Worm (Caenorhabditis elegans) whole organism, L2 larva: ENCODE results near the gene shpk-1.

Experiments
- R02D3.7 ChIP-seq: fragments of 150-350 bp; optimal IDR thresholded peaks from 2 replicates; lab custom pipeline; 2014; ENCODE audit warnings: missing biosample characterization, missing genetic modification characterization
- ama-1 ChIP-seq: fragments of 150-350 bp; optimal IDR thresholded peaks from 2 replicates; lab custom pipeline; 2018; ENCODE audit warnings: inconsistent platforms
- elt-1 ChIP-seq: fragments of 150-350 bp; optimal IDR thresholded peaks from 2 replicates; lab custom pipeline; 2014; ENCODE audit warnings: missing biosample characterization, missing genetic modification characterization
- elt-3 ChIP-seq: sonication (generic microtip); optimal IDR thresholded peaks from 2 replicates; lab custom pipeline; 2017; ENCODE audit warnings: missing biosample characterization, missing genetic modification characterization
- lsy-2 ChIP-seq, 2 experiments: fragments of 150-350 bp in 1 of 2; sonication (generic microtip) in 1 of 2; optimal IDR thresholded peaks; 2 replicates each; lab custom pipeline; 2014 to 2017; ENCODE audit warnings: missing biosample characterization in 2 of 2, missing genetic modification characterization in 2 of 2
- mab-5 ChIP-seq: fragments of 150-350 bp; optimal IDR thresholded peaks from 2 replicates; lab custom pipeline; 2014; ENCODE audit warnings: missing biosample characterization, missing genetic modification characterization
- nhr-25 ChIP-seq: fragments of 150-350 bp; sonication (generic microtip); optimal IDR thresholded peaks from 3 replicates; lab custom pipeline; 2014; ENCODE audit warnings: missing biosample characterization, missing genetic modification characterization
- unc-39 ChIP-seq: fragments of 150-350 bp; optimal IDR thresholded peaks from 2 replicates; lab custom pipeline; 2014; ENCODE audit warnings: missing biosample characterization, missing genetic modification characterization
- ztf-11 ChIP-seq: sonication (generic microtip); optimal IDR thresholded peaks from 2 replicates; lab custom pipeline; 2017; ENCODE audit warnings: missing biosample characterization, missing genetic modification characterization

DNA sequence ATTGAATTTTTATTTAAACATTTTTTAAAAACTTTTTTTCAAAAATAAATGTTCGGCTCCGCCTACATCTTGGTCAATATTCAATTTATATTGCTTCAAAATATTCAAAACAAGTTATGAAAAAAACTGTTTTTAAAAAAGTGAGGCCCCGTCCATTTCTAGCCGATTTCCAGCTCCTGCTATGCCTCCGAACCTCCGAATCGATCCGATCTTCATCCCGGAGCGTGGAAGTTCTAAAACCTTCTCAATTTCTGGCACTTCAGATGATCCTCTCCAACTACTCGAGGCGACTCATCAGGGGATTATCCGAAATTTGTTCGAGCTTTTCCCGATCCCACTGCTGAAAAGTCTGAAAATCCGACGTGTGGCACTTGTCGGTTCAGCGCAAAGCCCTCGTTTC lies 6.4 kb downstream of the shpk-1 start:
- TF ChIP-seq lsy-2 (tag; optimal IDR thresholded peaks at IDR 0.05; lab: Kevin White, UChicago): no peak
- no peak for TF ChIP-seq ztf-11 (tag; lab: Kevin White, UChicago)
- no peak for TF ChIP-seq mab-5
- no peak for TF ChIP-seq nhr-25
- no peak for TF ChIP-seq ama-1 (lab: Kevin White, UChicago)
- TF ChIP-seq elt-3 (tag; lab: Kevin White, UChicago): no peak
- TF ChIP-seq R02D3.7 (tag; lab: Kevin White, UChicago): no peak
- TF ChIP-seq elt-1 (tag; lab: Kevin White, UChicago): no peak
- TF ChIP-seq unc-39: no peak
